Fruit fly (Drosophila melanogaster): Measurements from ENCODE around the gene CG17233.

DNA sequence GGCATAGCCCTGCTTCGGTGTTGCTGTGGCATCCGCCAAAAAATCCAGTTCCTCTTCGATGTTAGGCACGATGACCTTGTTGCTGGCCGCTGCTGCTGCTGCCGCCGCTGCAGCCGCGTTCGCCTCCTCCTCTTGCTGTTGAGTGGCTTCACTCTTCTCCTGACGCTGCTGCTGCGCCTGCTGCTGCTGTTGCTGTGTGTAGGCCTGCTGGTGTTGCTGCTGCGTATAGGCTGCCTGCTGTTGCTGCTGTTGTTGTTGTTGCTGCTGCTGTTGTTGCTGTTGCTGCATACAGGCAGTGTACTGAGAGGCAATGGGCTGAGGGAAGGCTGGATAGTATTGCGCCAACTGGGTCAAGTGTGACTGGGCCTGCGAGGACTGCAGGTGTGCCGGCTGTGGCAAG, 4.5 kb downstream of the CG17233 start:
- TF ChIP-seq h (optimal IDR thresholded peaks at IDR 0.05) (no peak), psq (optimal IDR thresholded peaks at IDR 0.05) (no peak), Sin3A (optimal IDR thresholded peaks at IDR 0.05) (no peak)

Measured in Kc167 (cell line).